Fruit fly (Drosophila melanogaster): ENCODE measurements around the gene BigH1.

The BigH1 gene

dm6 chr3R:14711447-14712163, 48.4 kb downstream of the BigH1 start:
- peak; percentile 89 for TF ChIP-seq EcR (GFP tag; optimal IDR thresholded peaks at IDR 0.05)
- TF ChIP-seq Snoo (tag; optimal IDR thresholded peaks at IDR 0.05) = peak; percentile 23
- TF ChIP-seq CG8159 (tag; optimal IDR thresholded peaks at IDR 0.05) = peak; percentile 57
- 0 out of 3 replicates have a peak, but pooled peaks have one; percentile 31 for TF ChIP-seq fd96Ca (GFP tag; IDR thresholded peaks at IDR 0.05)
- peak; percentile 42 for TF ChIP-seq Pif1A (GFP tag; optimal IDR thresholded peaks at IDR 0.05)
- TF ChIP-seq CG15710 (tag; optimal IDR thresholded peaks at IDR 0.05) = peak; percentile 49
- TF ChIP-seq D1 (tag; optimal IDR thresholded peaks at IDR 0.05) = no peak
- TF ChIP-seq CG34367 (tag; optimal IDR thresholded peaks at IDR 0.05) = peak; percentile 29
- TF ChIP-seq Ets98B (GFP tag; IDR thresholded peaks at IDR 0.05) = 0 out of 2 replicates have a peak, but pooled peaks have one; percentile 27
- TF ChIP-seq CG13204 (GFP tag; optimal IDR thresholded peaks at IDR 0.05) = peak; percentile 7
- TF ChIP-seq CG9948 (tag; optimal IDR thresholded peaks at IDR 0.05) = peak; percentile 26
- TF ChIP-seq CG14655 (GFP tag; optimal IDR thresholded peaks at IDR 0.05) = peak; percentile 16
- no peak for TF ChIP-seq CG10348 (GFP tag; IDR thresholded peaks at IDR 0.05)
- peak; percentile 29 for TF ChIP-seq Pif1B (GFP tag; optimal IDR thresholded peaks at IDR 0.05)
- no peak for TF ChIP-seq CG8301 (tag; optimal IDR thresholded peaks at IDR 0.05)
- peak; percentile 61; the same call in 2 of the 3 replicates for TF ChIP-seq CG4496 (GFP tag; IDR thresholded peaks at IDR 0.05)
- no peak for TF ChIP-seq gl (tag; optimal IDR thresholded peaks at IDR 0.05)
- TF ChIP-seq CG32121 (GFP tag; IDR thresholded peaks at IDR 0.05) = peak; percentile 18; the same call in 1 of the 2 replicates
- peak; percentile 46 for TF ChIP-seq CG17806 (tag; optimal IDR thresholded peaks at IDR 0.05)

- TF ChIP-seq CG8301 (tag; optimal IDR thresholded peaks at IDR 0.05) (no peak), CG14655 (GFP tag; optimal IDR thresholded peaks at IDR 0.05) (no peak), Pif1B (GFP tag; optimal IDR thresholded peaks at IDR 0.05) (no peak), CG15710 (tag; optimal IDR thresholded peaks at IDR 0.05) (no peak), CG10348 (GFP tag; IDR thresholded peaks at IDR 0.05) (no peak), gl (tag; optimal IDR thresholded peaks at IDR 0.05) (no peak), rn (GFP tag; IDR thresholded peaks at IDR 0.05) (no peak), Pif1A (GFP tag; optimal IDR thresholded peaks at IDR 0.05) (no peak), D1 (tag; optimal IDR thresholded peaks at IDR 0.05) (no peak), CG4496 (GFP tag; IDR thresholded peaks at IDR 0.05) (no peak), CG32121 (GFP tag; IDR thresholded peaks at IDR 0.05) (no peak)
These were observed 50.0 kb downstream of the BigH1 start for dm6 chr3R:14713110-14713713.

dm6 chr3R:14713776-14714146, 50.5 kb downstream of the BigH1 start:
- TF ChIP-seq D1 (tag; optimal IDR thresholded peaks at IDR 0.05) = peak; percentile 21
- TF ChIP-seq CG8301 (tag; optimal IDR thresholded peaks at IDR 0.05) = no peak
- TF ChIP-seq CG12605 (GFP tag; IDR thresholded peaks at IDR 0.05) = no peak

Measured in whole organism, pupa.